Fruit fly (Drosophila melanogaster): ENCODE results near the gene Dip-C.

The Dip-C gene

DNA sequence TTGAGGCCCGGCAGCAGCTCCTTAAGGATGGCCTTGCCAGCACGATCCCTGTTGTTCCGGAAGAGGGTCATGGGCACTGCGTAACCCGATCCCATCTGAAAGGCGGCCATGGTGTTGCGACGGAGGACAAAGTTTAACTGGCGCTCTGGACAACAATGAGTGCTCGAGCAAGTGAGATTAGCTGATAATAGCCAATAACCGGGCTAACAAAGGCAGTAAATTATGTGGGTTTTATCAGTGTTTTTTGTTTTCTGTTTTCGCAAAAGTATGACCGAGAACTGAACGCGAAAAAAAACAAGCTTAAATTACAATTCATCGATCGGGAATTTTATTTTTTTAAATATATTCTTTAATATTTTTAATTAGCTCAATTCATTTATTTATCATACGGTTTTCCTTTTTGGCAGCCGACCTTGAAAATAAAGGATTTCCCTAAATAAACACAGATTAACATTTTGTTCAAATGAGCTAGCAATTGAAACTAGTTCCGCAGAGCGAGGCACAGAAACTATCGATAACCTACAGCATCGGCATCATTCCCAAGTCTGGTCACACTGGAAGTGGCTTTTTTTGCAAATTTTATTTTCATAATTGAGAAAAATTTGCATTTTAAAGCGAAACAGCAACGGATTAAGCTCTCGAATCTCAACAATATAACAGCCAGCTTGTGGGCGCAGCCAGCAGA lies at the start of gene Dip-C, which contains the start of gene pps:
TSS of gene Dip-C (minus strand) at position 486 of the 685 bp plus-strand sequence.
TSS of gene pps (plus strand) at position 555 of the 685 bp plus-strand sequence.
- TF ChIP-seq pan (optimal IDR thresholded peaks at IDR 0.05) (no peak), CG8478 (optimal IDR thresholded peaks at IDR 0.05) (no peak), usp (GFP tag; optimal IDR thresholded peaks at IDR 0.05) (no peak), EcR (GFP tag; optimal IDR thresholded peaks at IDR 0.05) (no peak), psq (optimal IDR thresholded peaks at IDR 0.05) (no peak), Dll (optimal IDR thresholded peaks at IDR 0.05) (no peak)

DNA sequence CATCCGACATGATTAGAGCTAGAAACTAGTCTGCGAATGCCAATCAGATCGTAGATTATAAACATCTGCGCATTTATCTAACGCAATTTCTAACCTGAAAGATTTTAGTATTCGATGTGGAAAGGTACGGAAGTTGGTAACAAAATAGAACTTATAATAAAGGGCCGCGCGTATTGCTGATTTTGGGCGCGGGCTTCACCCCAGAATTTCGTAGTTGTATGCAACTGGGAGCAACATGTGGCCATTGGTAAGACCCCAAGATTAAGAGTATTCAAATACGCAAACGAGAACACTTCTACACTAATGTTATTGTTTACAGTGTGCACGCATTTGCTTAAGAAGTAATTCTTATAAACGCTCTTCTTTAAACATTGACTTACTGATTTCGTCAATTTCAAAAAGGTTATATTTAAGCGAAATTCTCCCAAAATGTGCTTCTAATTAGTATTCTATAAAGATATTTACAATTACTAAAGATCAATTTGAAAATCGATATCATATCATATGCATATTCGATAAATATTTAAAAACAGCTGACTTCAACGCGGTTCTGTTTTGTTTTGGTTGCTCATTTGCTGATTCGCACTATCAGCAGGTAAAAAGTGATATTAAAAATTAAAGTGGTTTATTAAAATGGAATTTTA lies 46.4 kb upstream of the Dip-C start, which contains the start of the genes CG5961 and Polr3C:
TSS of gene CG5961 (minus strand) at position 416 of the 644 bp plus-strand sequence.
TSS of gene Polr3C (plus strand) at position 536 of the 644 bp plus-strand sequence.
- no peak for TF ChIP-seq psq (optimal IDR thresholded peaks at IDR 0.05)
- no peak for TF ChIP-seq EcR (GFP tag; optimal IDR thresholded peaks at IDR 0.05)
- no peak for TF ChIP-seq CG8478 (optimal IDR thresholded peaks at IDR 0.05)
- TF ChIP-seq pan (optimal IDR thresholded peaks at IDR 0.05) = no peak
- no peak for TF ChIP-seq Dll (optimal IDR thresholded peaks at IDR 0.05)
- no peak for TF ChIP-seq usp (GFP tag; optimal IDR thresholded peaks at IDR 0.05)

DNA sequence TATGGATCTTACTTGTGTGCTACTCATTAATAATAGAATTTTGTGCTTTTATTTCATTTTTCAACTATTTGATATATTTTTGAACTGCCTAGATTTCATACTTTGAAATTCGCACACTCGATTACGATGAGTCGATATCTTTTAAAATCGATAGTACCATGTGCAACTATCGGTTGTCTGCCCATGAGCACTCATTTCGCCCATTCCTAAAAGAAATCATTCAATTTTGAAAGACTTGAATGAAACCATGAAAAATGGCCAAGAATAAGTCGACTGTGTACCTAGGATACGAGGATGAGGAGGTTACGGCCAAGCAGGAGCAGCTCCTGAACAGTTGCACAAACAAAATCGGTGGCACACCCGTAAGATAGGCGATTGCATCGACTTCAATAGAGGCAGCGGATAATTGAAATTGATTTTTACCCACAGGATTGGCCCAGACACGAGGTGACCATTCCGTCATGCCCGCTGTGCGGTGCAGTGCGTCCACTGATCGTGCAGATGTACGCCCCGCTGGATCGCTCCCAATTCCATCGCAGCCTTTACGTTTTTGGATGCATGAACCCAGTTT lies 42.9 kb upstream of the Dip-C start, which contains the start of gene trus:
TSS of gene trus (plus strand) at position 204 of the 571 bp plus-strand sequence.
- TF ChIP-seq Dll (optimal IDR thresholded peaks at IDR 0.05) = no peak
- no peak for TF ChIP-seq pan (optimal IDR thresholded peaks at IDR 0.05)
- TF ChIP-seq usp (GFP tag; optimal IDR thresholded peaks at IDR 0.05) = no peak
- TF ChIP-seq CG8478 (optimal IDR thresholded peaks at IDR 0.05) = no peak
- no peak for TF ChIP-seq psq (optimal IDR thresholded peaks at IDR 0.05)
- no peak for TF ChIP-seq EcR (GFP tag; optimal IDR thresholded peaks at IDR 0.05)

DNA sequence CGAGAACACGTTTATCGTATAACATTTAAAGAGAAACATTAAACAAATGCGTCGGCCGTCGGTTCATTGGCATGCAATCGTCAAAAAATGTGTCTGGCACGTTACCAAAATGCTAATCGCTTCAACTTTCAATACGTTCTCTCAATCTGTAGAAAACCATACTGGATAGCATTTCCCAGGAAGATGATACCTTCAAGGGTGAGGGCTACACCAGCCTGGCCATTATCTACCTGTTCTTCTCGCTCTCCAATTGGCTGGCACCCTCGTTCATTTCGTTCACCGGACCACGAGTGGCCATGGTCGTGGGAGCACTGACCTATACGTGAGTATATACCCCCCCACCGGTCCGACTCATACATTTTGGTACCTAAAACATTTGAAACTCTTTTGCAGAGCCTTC lies 40.9 kb upstream of the Dip-C start:
- TF ChIP-seq psq (optimal IDR thresholded peaks at IDR 0.05) (no peak), CG8478 (optimal IDR thresholded peaks at IDR 0.05) (no peak), pan (optimal IDR thresholded peaks at IDR 0.05) (no peak)

DNA sequence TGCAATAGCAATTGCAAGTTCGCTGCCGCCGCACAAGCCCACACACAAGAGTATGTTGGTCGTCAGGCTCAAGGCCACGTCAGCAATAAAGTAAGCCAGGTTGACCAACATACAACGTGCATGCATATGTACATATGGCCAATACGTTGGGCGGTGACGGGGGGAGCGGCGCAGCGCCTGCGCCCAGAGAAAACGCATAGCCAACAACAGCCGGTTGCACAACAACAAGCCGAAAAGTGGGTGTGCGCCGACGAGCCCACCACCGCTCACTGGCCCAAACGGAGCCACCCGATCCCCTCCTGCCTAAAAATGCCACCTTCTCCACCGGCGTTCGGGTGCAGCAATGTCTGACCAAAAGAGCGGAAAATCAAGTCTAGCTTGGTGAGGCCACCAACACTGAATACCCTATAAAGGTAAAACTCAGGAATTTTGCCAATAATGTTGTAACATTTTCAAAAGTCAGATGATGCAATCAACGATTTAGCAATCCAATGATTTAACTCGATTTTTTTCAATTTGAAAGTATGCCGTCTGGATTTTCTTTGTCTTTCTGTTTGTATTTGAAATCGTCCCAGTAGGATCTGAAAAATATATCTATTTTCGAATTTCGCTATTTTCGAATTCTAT lies 38.4 kb upstream of the Dip-C start, which contains the start of gene CG5509:
TSS of gene CG5509 (plus strand) at position 577 of the 627 bp plus-strand sequence.
- TF ChIP-seq Dll (optimal IDR thresholded peaks at IDR 0.05) = no peak
- no peak for TF ChIP-seq CG8478 (optimal IDR thresholded peaks at IDR 0.05)
- no peak for TF ChIP-seq pan (optimal IDR thresholded peaks at IDR 0.05)
- TF ChIP-seq EcR (GFP tag; optimal IDR thresholded peaks at IDR 0.05) = no peak
- TF ChIP-seq usp (GFP tag; optimal IDR thresholded peaks at IDR 0.05) = no peak
- no peak for TF ChIP-seq psq (optimal IDR thresholded peaks at IDR 0.05)

DNA sequence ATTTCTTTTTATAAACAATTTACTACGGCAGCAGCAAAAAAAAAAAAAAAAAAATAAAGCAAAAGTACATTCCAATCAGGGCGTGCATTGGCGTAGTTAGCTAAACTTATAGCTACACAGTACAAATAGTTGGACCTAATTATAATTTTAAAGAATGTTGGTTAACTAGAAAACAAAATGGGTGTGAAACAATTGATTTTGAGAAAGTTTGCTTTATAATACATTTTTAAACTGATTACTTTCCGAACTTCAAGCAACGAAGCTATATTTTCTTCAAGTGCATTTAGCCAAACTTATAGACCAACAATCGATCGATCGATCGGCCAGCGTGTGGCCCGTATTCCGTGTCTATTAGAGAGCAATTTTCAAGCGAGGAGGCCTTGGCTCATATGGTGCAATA lies 37.8 kb upstream of the Dip-C start:
- no peak for TF ChIP-seq EcR (GFP tag; optimal IDR thresholded peaks at IDR 0.05)

DNA sequence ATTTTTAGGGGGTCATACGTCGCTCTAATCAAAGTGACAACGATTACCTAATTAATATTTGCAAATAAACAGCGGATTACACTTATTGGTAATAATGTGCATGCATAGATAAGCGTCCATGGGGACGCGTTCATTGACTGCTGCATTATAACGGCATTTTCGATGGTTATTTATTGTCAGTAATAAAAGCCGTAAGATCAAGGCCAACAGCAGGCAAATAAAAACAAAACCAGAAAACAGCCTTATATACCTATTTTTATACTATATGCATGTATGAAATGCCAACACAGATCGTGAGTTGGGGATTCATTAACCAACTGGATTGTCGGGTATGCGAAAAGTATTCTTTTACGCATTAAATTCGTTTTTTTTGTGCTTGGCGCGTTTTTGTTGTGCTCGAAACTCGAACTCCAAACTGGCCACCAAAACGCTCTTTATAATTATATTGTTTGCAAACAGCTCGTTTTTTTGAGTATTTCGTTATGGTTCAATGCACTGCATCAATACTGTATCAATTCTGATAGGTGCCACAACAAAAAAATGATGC lies 37.2 kb upstream of the Dip-C start:
- TF ChIP-seq Dll (optimal IDR thresholded peaks at IDR 0.05) = no peak

DNA sequence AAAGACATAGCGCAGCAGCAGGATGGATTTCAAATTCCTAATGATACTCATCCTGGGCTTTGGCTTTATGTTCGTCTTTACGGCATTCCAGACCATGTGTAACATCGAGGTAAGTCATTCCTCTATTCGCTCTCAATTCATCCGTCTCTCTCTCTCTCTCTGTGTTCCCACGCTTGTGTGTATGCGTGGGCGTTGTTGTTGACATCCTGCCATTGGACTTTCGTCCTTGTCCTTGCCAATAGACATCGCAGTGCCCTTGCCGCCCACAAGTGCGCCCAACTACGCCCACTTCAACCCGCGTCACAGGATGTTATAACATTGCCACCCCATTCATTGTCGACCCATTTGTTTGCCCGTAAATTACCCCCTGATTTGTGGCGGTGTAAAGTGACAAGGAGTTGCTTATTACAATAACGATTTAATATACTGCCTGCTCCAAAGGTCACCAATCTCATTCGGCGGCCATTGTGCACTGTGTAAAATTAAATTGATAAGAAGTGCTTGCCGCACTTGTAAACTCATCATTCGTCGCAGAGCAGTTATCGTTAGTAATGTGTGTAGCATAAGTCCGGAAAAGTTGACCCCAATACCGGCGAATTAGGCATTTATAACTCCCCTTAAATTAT lies 36.2 kb upstream of the Dip-C start:
- TF ChIP-seq psq (optimal IDR thresholded peaks at IDR 0.05) (no peak), CG8478 (optimal IDR thresholded peaks at IDR 0.05) (no peak), pan (optimal IDR thresholded peaks at IDR 0.05) (no peak), EcR (GFP tag; optimal IDR thresholded peaks at IDR 0.05) (no peak), Dll (optimal IDR thresholded peaks at IDR 0.05) (no peak), usp (GFP tag; optimal IDR thresholded peaks at IDR 0.05) (no peak)

DNA sequence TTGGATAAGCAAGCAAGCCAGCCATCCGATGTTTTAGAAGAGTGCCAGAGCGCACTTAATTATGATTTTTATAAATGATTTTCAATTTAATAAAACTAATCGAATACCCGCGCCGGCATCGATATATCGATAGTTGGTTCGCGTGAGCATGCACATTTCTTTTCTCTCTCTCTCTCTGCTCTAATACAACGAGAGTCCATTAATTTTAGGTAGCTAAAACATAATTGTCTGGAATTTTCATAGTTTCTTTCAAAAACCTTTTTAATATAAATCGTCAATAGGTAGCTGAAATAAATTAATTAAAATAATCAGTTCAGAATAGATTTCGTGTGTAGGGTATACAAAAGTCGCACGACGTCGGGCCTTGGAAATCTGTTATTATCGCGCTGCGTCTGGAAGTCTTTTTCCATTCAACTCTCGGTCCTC lies 35.3 kb upstream of the Dip-C start, which contains the start of gene CG18549:
TSS of gene CG18549 (plus strand) at position 408 of the 426 bp plus-strand sequence.
- no peak for TF ChIP-seq usp (GFP tag; optimal IDR thresholded peaks at IDR 0.05)
- TF ChIP-seq CG8478 (optimal IDR thresholded peaks at IDR 0.05) = no peak
- no peak for TF ChIP-seq Dll (optimal IDR thresholded peaks at IDR 0.05)
- no peak for TF ChIP-seq psq (optimal IDR thresholded peaks at IDR 0.05)
- no peak for TF ChIP-seq EcR (GFP tag; optimal IDR thresholded peaks at IDR 0.05)
- no peak for TF ChIP-seq pan (optimal IDR thresholded peaks at IDR 0.05)

DNA sequence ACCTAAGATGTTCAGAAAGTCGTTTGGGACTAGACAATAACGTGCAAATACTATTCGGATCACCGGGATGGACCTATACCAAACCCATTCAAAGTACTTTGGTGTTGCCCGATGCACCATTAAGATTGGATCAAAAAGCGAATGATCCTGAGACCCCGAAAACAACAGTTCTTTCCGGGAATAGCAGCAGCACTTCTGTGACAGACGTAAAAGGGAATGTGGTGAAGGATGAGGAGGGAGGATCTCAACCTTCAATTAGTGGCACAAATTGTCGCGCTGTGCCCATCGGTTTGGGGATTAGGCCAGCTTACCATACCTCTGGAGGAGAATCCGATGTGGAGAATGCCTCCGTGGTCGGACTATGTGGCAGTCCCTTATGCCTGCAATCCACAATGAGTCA lies 34.8 kb upstream of the Dip-C start:
- no peak for TF ChIP-seq EcR (GFP tag; optimal IDR thresholded peaks at IDR 0.05)
- no peak for TF ChIP-seq Dll (optimal IDR thresholded peaks at IDR 0.05)
- no peak for TF ChIP-seq psq (optimal IDR thresholded peaks at IDR 0.05)
- TF ChIP-seq usp (GFP tag; optimal IDR thresholded peaks at IDR 0.05) = no peak
- TF ChIP-seq CG8478 (optimal IDR thresholded peaks at IDR 0.05) = no peak
- TF ChIP-seq pan (optimal IDR thresholded peaks at IDR 0.05) = no peak

DNA sequence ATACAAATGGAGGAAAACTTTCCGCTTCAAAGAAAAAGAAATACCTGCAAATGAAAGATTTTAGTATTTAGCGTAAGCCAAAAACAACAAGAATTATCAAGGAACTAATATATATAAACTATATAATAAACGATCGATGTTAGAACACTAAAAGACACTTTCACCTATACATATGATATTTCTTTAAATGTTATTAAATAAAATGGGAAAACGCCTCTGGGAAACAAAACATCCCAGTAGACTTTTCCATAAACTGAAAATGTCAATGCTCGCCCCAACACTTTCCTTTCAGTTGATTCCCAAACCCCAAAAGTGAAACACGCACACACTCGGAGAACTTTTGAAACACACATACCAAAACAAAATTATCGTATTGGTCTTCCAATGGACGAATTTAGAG lies 33.8 kb upstream of the Dip-C start, which contains the start of gene vrs:
TSS of gene vrs (plus strand) at position 301 of the 400 bp plus-strand sequence.
- TF ChIP-seq psq (optimal IDR thresholded peaks at IDR 0.05) = no peak
- TF ChIP-seq CG8478 (optimal IDR thresholded peaks at IDR 0.05) = no peak
- TF ChIP-seq pan (optimal IDR thresholded peaks at IDR 0.05) = no peak
- TF ChIP-seq usp (GFP tag; optimal IDR thresholded peaks at IDR 0.05) = no peak
- TF ChIP-seq EcR (GFP tag; optimal IDR thresholded peaks at IDR 0.05) = no peak
- no peak for TF ChIP-seq Dll (optimal IDR thresholded peaks at IDR 0.05)
